Worm (Caenorhabditis elegans) whole organism, L4 larva: ENCODE measurements around the gene srx-47.

Experiments used
- D1046.2 ChIP-seq: fragments of 200-800 bp; sonication (Bioruptor generic); IDR thresholded peaks from 2 replicates; pipeline ENCODE4 v1.3.6; 2022; ENCODE audit warnings: missing genetic modification characterization, missing compliant biosample characterization
- F10B5.3 ChIP-seq: sonication (generic microtip); optimal IDR thresholded peaks from 2 replicates; lab custom pipeline; 2016; ENCODE audit warnings: mild to moderate bottlenecking, missing genetic modification characterization, missing compliant biosample characterization
- F26F4.8 ChIP-seq: fragments of 200-800 bp; sonication (Bioruptor generic); conservative IDR thresholded peaks from 2 replicates; pipeline ENCODE4 v1.3.6; 2022; ENCODE audit warnings: missing genetic modification characterization, missing compliant biosample characterization
- F49E8.2 ChIP-seq: sonication (generic microtip); optimal IDR thresholded peaks from 2 replicates; lab custom pipeline; 2016; ENCODE audit warnings: missing compliant biosample characterization, mild to moderate bottlenecking, missing genetic modification characterization, borderline replicate concordance
- T20F7.1 ChIP-seq: fragments of 200-800 bp; sonication (Bioruptor generic); optimal IDR thresholded peaks from 2 replicates; lab custom pipeline; 2018; ENCODE audit warnings: mild to moderate bottlenecking, missing genetic modification characterization, missing compliant biosample characterization
- ZK337.2 ChIP-seq: fragments of 200-800 bp; sonication (Bioruptor generic); IDR thresholded peaks from 2 replicates; pipeline ENCODE4 v1.3.6; 2022; ENCODE audit warnings: missing genetic modification reagents, missing genetic modification characterization, missing compliant biosample characterization
- ZK546.5 ChIP-seq, 2 experiments: sonication (generic microtip); optimal IDR thresholded peaks; 2 replicates each; lab custom pipeline; 2017; ENCODE audit warnings: missing biosample characterization in 2 of 2, missing genetic modification characterization in 2 of 2
- aly-2 ChIP-seq: sonication (generic microtip); optimal IDR thresholded peaks from 2 replicates; lab custom pipeline; 2018; ENCODE audit warnings: missing biosample characterization, missing genetic modification characterization
- ama-1 ChIP-seq: fragments of 150-350 bp; optimal IDR thresholded peaks from 2 replicates; lab custom pipeline; 2014; ENCODE audit warnings: inconsistent platforms, mixed read lengths
- arid-1 ChIP-seq: fragments of 200-800 bp; sonication (Bioruptor generic); conservative IDR thresholded peaks from 2 replicates; pipeline ENCODE4 v1.3.6; 2022; ENCODE audit warnings: missing genetic modification reagents, missing genetic modification characterization, missing compliant biosample characterization
- attf-4 ChIP-seq: sonication (generic microtip); optimal IDR thresholded peaks from 3 replicates; lab custom pipeline; 2017; ENCODE audit warnings: missing biosample characterization, missing genetic modification characterization
- cey-2 ChIP-seq: sonication (generic microtip); optimal IDR thresholded peaks from 3 replicates; lab custom pipeline; 2017; ENCODE audit warnings: missing genetic modification characterization, mild to moderate bottlenecking, missing compliant biosample characterization, antibody characterized with exemption, borderline replicate concordance; ENCODE audit not compliant: insufficient read depth
- ctbp-1 ChIP-seq: fragments of 200-800 bp; sonication (Bioruptor generic); IDR thresholded peaks from 2 replicates; pipeline ENCODE4 v1.3.6; 2022; ENCODE audit warnings: missing genetic modification reagents, missing genetic modification characterization, missing compliant biosample characterization
- daf-16 ChIP-seq, 3 experiments: sonication (generic microtip); optimal IDR thresholded peaks; 2 replicates each; lab custom pipeline; 2016 to 2017; ENCODE audit warnings: missing genetic modification characterization in 3 of 3, missing genetic modification reagents in 3 of 3, mild to moderate bottlenecking in 2 of 3, missing compliant biosample characterization in 2 of 3, missing biosample characterization in 1 of 3, moderate library complexity in 1 of 3
- daf-8 ChIP-seq: fragments of 200-800 bp; sonication (Bioruptor generic); IDR thresholded peaks from 2 replicates; pipeline ENCODE4 v1.3.6; 2022; ENCODE audit warnings: missing genetic modification characterization, missing compliant biosample characterization
- dmd-6 ChIP-seq: fragments of 200-800 bp; sonication (Bioruptor generic); IDR thresholded peaks from 2 replicates; pipeline ENCODE4 v1.3.6; 2022; ENCODE audit warnings: missing genetic modification reagents, missing genetic modification characterization, missing compliant biosample characterization
- dmd-9 ChIP-seq: fragments of 200-800 bp; sonication (Bioruptor generic); IDR thresholded peaks from 2 replicates; pipeline ENCODE4 v1.3.6; 2022; ENCODE audit warnings: missing genetic modification reagents, missing genetic modification characterization, missing compliant biosample characterization
- dpl-1 ChIP-seq: fragments of 150-350 bp; optimal IDR thresholded peaks from 2 replicates; lab custom pipeline; 2014; ENCODE audit warnings: missing biosample characterization, missing genetic modification reagents, missing genetic modification characterization
- dve-1 ChIP-seq: sonication (generic microtip); optimal IDR thresholded peaks from 2 replicates; lab custom pipeline; 2017; ENCODE audit warnings: antibody characterized with exemption, mild to moderate bottlenecking, missing genetic modification characterization, missing compliant biosample characterization; ENCODE audit not compliant: insufficient read depth
- hlh-11 ChIP-seq: fragments of 200-800 bp; sonication (Bioruptor generic); optimal IDR thresholded peaks from 2 replicates; lab custom pipeline; 2018; ENCODE audit warnings: mild to moderate bottlenecking, missing genetic modification characterization, missing compliant biosample characterization
- hlh-30 ChIP-seq: sonication (generic microtip); optimal IDR thresholded peaks from 2 replicates; lab custom pipeline; 2017; ENCODE audit warnings: antibody characterized with exemption, mild to moderate bottlenecking, missing genetic modification characterization, missing compliant biosample characterization; ENCODE audit not compliant: insufficient read depth
- lim-7 ChIP-seq: fragments of 200-800 bp; sonication (Bioruptor generic); IDR thresholded peaks from 2 replicates; pipeline ENCODE4 v1.3.6; 2022; ENCODE audit warnings: missing genetic modification characterization, missing compliant biosample characterization
- lin-1 ChIP-seq: fragments of 200-800 bp; sonication (Bioruptor generic); IDR thresholded peaks from 2 replicates; pipeline ENCODE4 v1.3.6; 2022; ENCODE audit warnings: missing genetic modification reagents, missing genetic modification characterization, missing compliant biosample characterization
- lsy-2 ChIP-seq, 2 experiments: fragments of 150-350 bp in 1 of 2; sonication (generic microtip) in 1 of 2; optimal IDR thresholded peaks; 2 replicates each; lab custom pipeline; 2014 to 2017; ENCODE audit warnings: missing biosample characterization in 2 of 2, missing genetic modification characterization in 2 of 2
- madf-5 ChIP-seq, 2 experiments: fragments of 200-800 bp; sonication (Bioruptor generic); IDR thresholded peaks; 2 replicates each; pipeline ENCODE4 v1.3.6; 2022; ENCODE audit warnings: missing compliant biosample characterization in 2 of 2, missing genetic modification characterization in 2 of 2
- madf-9 ChIP-seq: fragments of 200-800 bp; sonication (Bioruptor generic); conservative IDR thresholded peaks from 2 replicates; pipeline ENCODE4 v1.3.6; 2022; ENCODE audit warnings: missing genetic modification reagents, missing genetic modification characterization, missing compliant biosample characterization
- mdl-1 ChIP-seq, 2 experiments: fragments of 150-350 bp in 1 of 2; sonication (generic microtip) in 1 of 2; optimal IDR thresholded peaks; 2 replicates each; lab custom pipeline; 2014 to 2017; ENCODE audit warnings: missing biosample characterization in 2 of 2, missing genetic modification characterization in 2 of 2
- mxl-2 ChIP-seq: fragments of 200-800 bp; sonication (Bioruptor generic); conservative IDR thresholded peaks from 2 replicates; pipeline ENCODE4 v1.3.6; 2022; ENCODE audit warnings: missing genetic modification reagents, missing genetic modification characterization, missing compliant biosample characterization
- mxl-3 ChIP-seq: fragments of 200-800 bp; sonication (Bioruptor generic); optimal IDR thresholded peaks from 2 replicates; lab custom pipeline; 2018; ENCODE audit warnings: mild to moderate bottlenecking, missing genetic modification characterization, missing compliant biosample characterization
- nhr-10 ChIP-seq: fragments of 150-350 bp; optimal IDR thresholded peaks from 2 replicates; lab custom pipeline; 2014; ENCODE audit warnings: missing biosample characterization, missing genetic modification characterization
- nhr-11 ChIP-seq: fragments of 150-350 bp; optimal IDR thresholded peaks from 2 replicates; lab custom pipeline; 2014; ENCODE audit warnings: missing biosample characterization, missing genetic modification characterization
- nhr-111 ChIP-seq: fragments of 200-800 bp; sonication (Bioruptor generic); optimal IDR thresholded peaks from 2 replicates; lab custom pipeline; 2018; ENCODE audit warnings: mild to moderate bottlenecking, missing genetic modification characterization, missing compliant biosample characterization
- nhr-25 ChIP-seq: sonication (generic microtip); optimal IDR thresholded peaks from 2 replicates; lab custom pipeline; 2017; ENCODE audit warnings: missing genetic modification characterization, mild to moderate bottlenecking, missing compliant biosample characterization, antibody characterized with exemption, moderate library complexity, borderline replicate concordance; ENCODE audit not compliant: insufficient read depth
- nhr-28 ChIP-seq: fragments of 150-350 bp; optimal IDR thresholded peaks from 2 replicates; lab custom pipeline; 2014; ENCODE audit warnings: missing biosample characterization, missing genetic modification characterization
- nhr-42 ChIP-seq: fragments of 200-800 bp; sonication (Bioruptor generic); IDR thresholded peaks from 2 replicates; pipeline ENCODE4 v1.3.6; 2022; ENCODE audit warnings: missing genetic modification characterization, missing compliant biosample characterization
- pha-4 ChIP-seq, 2 experiments: fragments of 150-350 bp in 1 of 2; fragments of 200-800 bp in 1 of 2; sonication (Bioruptor generic) in 1 of 2; IDR thresholded peaks in 1 of 2; optimal IDR thresholded peaks in 1 of 2; 2 replicates each; pipeline versions ENCODE4 v1.3.6 to Lab custom; 2014 to 2022; ENCODE audit warnings: missing genetic modification characterization in 2 of 2, missing genetic modification reagents in 2 of 2, missing biosample characterization in 1 of 2, missing compliant biosample characterization in 1 of 2
- pqm-1 ChIP-seq: sonication (generic microtip); optimal IDR thresholded peaks from 2 replicates; lab custom pipeline; 2017; ENCODE audit warnings: missing biosample characterization, missing genetic modification characterization
- rbr-2 ChIP-seq: sonication (generic microtip); optimal IDR thresholded peaks from 2 replicates; lab custom pipeline; 2016; ENCODE audit warnings: missing genotype, missing genetic modification characterization, missing compliant biosample characterization
- sdz-12 ChIP-seq: fragments of 200-800 bp; sonication (Bioruptor generic); optimal IDR thresholded peaks from 2 replicates; lab custom pipeline; 2018; ENCODE audit warnings: mild to moderate bottlenecking, missing genetic modification characterization, missing compliant biosample characterization
- set-16 ChIP-seq: fragments of 200-800 bp; sonication (Bioruptor generic); IDR thresholded peaks from 2 replicates; pipeline ENCODE4 v1.3.6; 2022; ENCODE audit warnings: missing genetic modification reagents, missing genetic modification characterization, missing compliant biosample characterization
- unc-39 ChIP-seq: sonication (generic microtip); optimal IDR thresholded peaks from 2 replicates; lab custom pipeline; 2017; ENCODE audit warnings: missing biosample characterization, missing genetic modification characterization
- unc-62 ChIP-seq, 3 experiments: fragments of 150-350 bp in 1 of 3; sonication (generic microtip); optimal IDR thresholded peaks in 2 of 3; peaks in 1 of 3; 1 replicate in 1 of 3; 2 replicates in 2 of 3; lab custom pipeline; 2014 to 2017; ENCODE audit warnings: missing biosample characterization in 3 of 3, missing genetic modification characterization in 3 of 3, missing genetic modification reagents in 3 of 3, missing genotype in 1 of 3
- vab-7 ChIP-seq: fragments of 200-800 bp; sonication (Bioruptor generic); IDR thresholded peaks from 2 replicates; pipeline ENCODE4 v1.3.6; 2022; ENCODE audit warnings: missing genetic modification reagents, missing genetic modification characterization, missing compliant biosample characterization
- zag-1 ChIP-seq: fragments of 150-350 bp; optimal IDR thresholded peaks from 2 replicates; lab custom pipeline; 2014; ENCODE audit warnings: missing biosample characterization, missing genetic modification characterization
- zfp-2 ChIP-seq: sonication (generic microtip); optimal IDR thresholded peaks from 2 replicates; lab custom pipeline; 2016; ENCODE audit warnings: mild to moderate bottlenecking, missing genetic modification characterization, missing compliant biosample characterization
- zip-2 ChIP-seq: fragments of 150-350 bp; optimal IDR thresholded peaks from 2 replicates; lab custom pipeline; 2014; ENCODE audit warnings: missing biosample characterization, missing genetic modification characterization
- ztf-11 ChIP-seq: fragments of 150-350 bp; optimal IDR thresholded peaks from 2 replicates; lab custom pipeline; 2014; ENCODE audit warnings: missing biosample characterization, missing genetic modification characterization

Gene srx-47

DNA sequence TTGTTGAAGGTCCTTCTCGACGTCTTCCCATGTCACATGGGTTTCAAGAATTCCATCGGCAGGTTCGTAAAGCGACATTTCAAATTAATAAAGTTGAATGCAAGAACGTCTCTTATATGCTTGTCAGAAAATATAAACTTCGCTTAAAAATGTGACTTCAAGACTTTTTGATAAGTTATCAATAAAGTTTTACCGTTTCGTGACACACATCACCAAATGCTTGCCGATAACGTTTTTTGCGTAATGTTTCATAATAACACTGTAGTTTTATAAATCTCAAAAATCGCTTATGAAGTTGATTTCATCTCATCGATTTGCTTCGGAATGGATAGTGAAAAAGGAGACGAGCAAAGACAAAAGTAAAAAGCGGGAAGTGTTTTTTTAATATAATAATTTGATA is 23.7 kb downstream of the srx-47 start, which contains the start of gene E02C12.8:
Gene E02C12.8 (minus strand): TSS at position 141 of the 400 bp plus-strand sequence.
- TF ChIP-seq nhr-10 (tag; lab: Kevin White, UChicago), result no peak
- peak; percentile 72 for TF ChIP-seq nhr-28 (tag; lab: Kevin White, UChicago)
- TF ChIP-seq arid-1, result no peak
- TF ChIP-seq dmd-9 (GFP tag; lab: Robert Waterston, UW), result no peak
- TF ChIP-seq madf-5 (GFP tag; IDR thresholded peaks at IDR 0.05; lab: Robert Waterston, UW), result no peak
- TF ChIP-seq hlh-11 (tag; lab: Kevin White, UChicago), result no peak
- TF ChIP-seq lin-1 (GFP tag; lab: Robert Waterston, UW), result 0 out of 2 replicates have a peak, but pooled peaks have one; percentile 14
- TF ChIP-seq sdz-12 (GFP tag; lab: Kevin White, UChicago), result no peak
- TF ChIP-seq aly-2 (tag; lab: Kevin White, UChicago), result no peak
- TF ChIP-seq F49E8.2 (tag; lab: Kevin White, UChicago), result no peak
- no peak for TF ChIP-seq rbr-2
- TF ChIP-seq zag-1 (tag; lab: Kevin White, UChicago), result no peak
- no peak for TF ChIP-seq mdl-1 (tag; optimal IDR thresholded peaks at IDR 0.05; lab: Kevin White, UChicago)
- TF ChIP-seq pqm-1, result peak; percentile 93
- TF ChIP-seq nhr-42 (GFP tag; lab: Robert Waterston, UW), result no peak
- peak; percentile 58 for TF ChIP-seq zip-2 (tag; lab: Kevin White, UChicago)
- no peak for TF ChIP-seq ZK546.5 (tag; optimal IDR thresholded peaks at IDR 0.05; lab: Kevin White, UChicago)
- TF ChIP-seq D1046.2 (GFP tag; lab: Robert Waterston, UW), result no peak
- TF ChIP-seq zfp-2 (tag; lab: Kevin White, UChicago), result no peak
- TF ChIP-seq nhr-11 (tag; lab: Kevin White, UChicago), result no peak
- TF ChIP-seq cey-2 (tag; lab: Kevin White, UChicago), result no peak
- peak in 1 of 2 experiments; percentile 9 for TF ChIP-seq unc-62 (GFP tag; optimal IDR thresholded peaks at IDR 0.05 in 1 of 2; lab: Kevin White, UChicago)
- no peak for TF ChIP-seq unc-62 (tag; optimal IDR thresholded peaks at IDR 0.05; lab: Kevin White, UChicago)
- TF ChIP-seq T20F7.1 (GFP tag; lab: Kevin White, UChicago), result peak; percentile 23
- no peak for TF ChIP-seq ama-1 (lab: Kevin White, UChicago)
- TF ChIP-seq daf-8 (GFP tag; lab: Robert Waterston, UW), result no peak
- no peak for TF ChIP-seq lsy-2 (tag; optimal IDR thresholded peaks at IDR 0.05; lab: Kevin White, UChicago)
- TF ChIP-seq vab-7, result no peak
- TF ChIP-seq pha-4 (GFP tag; IDR thresholded peaks at IDR 0.05; lab: Robert Waterston, UW), result no peak
- no peak for TF ChIP-seq pha-4 (tag; optimal IDR thresholded peaks at IDR 0.05; lab: Kevin White, UChicago)
- no peak for TF ChIP-seq nhr-111
- no peak for TF ChIP-seq ZK337.2 (GFP tag; lab: Robert Waterston, UW)
- TF ChIP-seq hlh-30 (tag; lab: Kevin White, UChicago), result peak; percentile 2
- TF ChIP-seq F10B5.3 (tag; lab: Kevin White, UChicago), result no peak
- TF ChIP-seq F26F4.8, result no peak
- TF ChIP-seq set-16 (GFP tag; lab: Robert Waterston, UW), result no peak
- TF ChIP-seq unc-39 (tag; lab: Kevin White, UChicago), result no peak
- TF ChIP-seq attf-4 (tag; lab: Kevin White, UChicago), result no peak
- TF ChIP-seq dpl-1, result no peak
- TF ChIP-seq madf-9 (GFP tag; lab: Robert Waterston, UW), result no peak
- no peak for TF ChIP-seq mxl-2 (GFP tag; lab: Robert Waterston, UW)
- TF ChIP-seq dve-1 (tag; lab: Kevin White, UChicago), result peak; percentile 56
- TF ChIP-seq dmd-6 (GFP tag; lab: Robert Waterston, UW), result peak; percentile 80
- TF ChIP-seq nhr-25, result no peak
- peak; percentile 17 for TF ChIP-seq mxl-3 (GFP tag; lab: Kevin White, UChicago)
- TF ChIP-seq ztf-11 (tag; lab: Kevin White, UChicago), result no peak
- no peak for TF ChIP-seq ctbp-1
- TF ChIP-seq lim-7 (GFP tag; lab: Robert Waterston, UW), result no peak
- no peak for TF ChIP-seq daf-16 (GFP tag; optimal IDR thresholded peaks at IDR 0.05; lab: Kevin White, UChicago)
- peak; percentile 54 for TF ChIP-seq daf-16 (tag; optimal IDR thresholded peaks at IDR 0.05; lab: Kevin White, UChicago)
